Worm (Caenorhabditis elegans): Measurements from ENCODE around the gene R08A2.9.

R08A2.9 gene

ce11 chrV:14688097-14688912 is 19.8 kb upstream of the R08A2.9 start, which contains the start of gene C47E8.11 (continued):
- peak; percentile 66 for TF ChIP-seq mcd-1 (GFP tag; IDR thresholded peaks at IDR 0.05)
- peak in 1 of 2 experiments; percentile 60 for TF ChIP-seq let-607 (tag; optimal IDR thresholded peaks at IDR 0.05)
- no peak for TF ChIP-seq aptf-2 (GFP tag; conservative IDR thresholded peaks at IDR 0.05)
- TF ChIP-seq gei-17 (GFP tag; optimal IDR thresholded peaks at IDR 0.05), result peak; percentile 42
- TF ChIP-seq lsy-27 (tag; optimal IDR thresholded peaks at IDR 0.05; ENCODE audit: borderline replicate concordance, insufficient read depth), result no peak
- TF ChIP-seq F23B12.7 (tag; optimal IDR thresholded peaks at IDR 0.05; ENCODE audit: insufficient read depth), result peak; percentile 44
- TF ChIP-seq lag-1 (GFP tag; IDR thresholded peaks at IDR 0.05), result peak; percentile 6; the same call in 1 of the 2 replicates
- no peak for TF ChIP-seq rec-8 (tag; optimal IDR thresholded peaks at IDR 0.05)
- no peak for TF ChIP-seq hlh-12 (tag; optimal IDR thresholded peaks at IDR 0.05)
- TF ChIP-seq madf-10 (tag; optimal IDR thresholded peaks at IDR 0.05), result peak; percentile 60
- peak in 1 of 3 experiments; percentile 62 for TF ChIP-seq lin-35 (GFP tag; optimal IDR thresholded peaks at IDR 0.05)
- no peak for TF ChIP-seq F39B2.1 (GFP tag; IDR thresholded peaks at IDR 0.05)
- TF ChIP-seq ztf-18 (tag; optimal IDR thresholded peaks at IDR 0.05), result peak; percentile 43
- TF ChIP-seq ccch-3 (GFP tag; optimal IDR thresholded peaks at IDR 0.05), result no peak
- TF ChIP-seq dox-1 (GFP tag; IDR thresholded peaks at IDR 0.05), result peak; percentile 76
- peak; percentile 46 for TF ChIP-seq unc-130 (GFP tag; optimal IDR thresholded peaks at IDR 0.05)
- TF ChIP-seq ceh-79 (tag; optimal IDR thresholded peaks at IDR 0.05), result peak; percentile 80
- peak; percentile 88 for TF ChIP-seq snpc-3.4 (tag; optimal IDR thresholded peaks at IDR 0.05)
- TF ChIP-seq B0336.3 (GFP tag; IDR thresholded peaks at IDR 0.05), result peak; percentile 86
- TF ChIP-seq hsf-1 (GFP tag; IDR thresholded peaks at IDR 0.05), result peak; percentile 85
- TF ChIP-seq sdz-38 (tag; optimal IDR thresholded peaks at IDR 0.05), result no peak
- TF ChIP-seq atf-7 (tag; optimal IDR thresholded peaks at IDR 0.05), result peak; percentile 34
- TF ChIP-seq ekl-4 (GFP tag; IDR thresholded peaks at IDR 0.05), result peak; percentile 77; the same call in 1 of the 2 replicates
- peak; percentile 32 for TF ChIP-seq nhr-80 (tag; optimal IDR thresholded peaks at IDR 0.05)
- TF ChIP-seq die-1 (tag; optimal IDR thresholded peaks at IDR 0.05), result peak; percentile 40
- peak; percentile 48 for TF ChIP-seq F52B5.7 (tag; optimal IDR thresholded peaks at IDR 0.05)
- peak; percentile 30 for TF ChIP-seq rcor-1 (GFP tag; IDR thresholded peaks at IDR 0.05)
- peak; percentile 16 for TF ChIP-seq sptf-2 (GFP tag; optimal IDR thresholded peaks at IDR 0.05)
- TF ChIP-seq xnd-1 (tag; optimal IDR thresholded peaks at IDR 0.05), result peak; percentile 23
- peak; percentile 64 for TF ChIP-seq lin-54 (GFP tag; optimal IDR thresholded peaks at IDR 0.05)
- no peak for TF ChIP-seq dpff-1 (tag; optimal IDR thresholded peaks at IDR 0.05)

ce11 chrV:14689060-14689750 is 18.9 kb upstream of the R08A2.9 start, which contains the start of gene gasr-8:
gasr-8 (plus strand) TSS chrV:14689110.
- TF ChIP-seq let-607 (tag; optimal IDR thresholded peaks at IDR 0.05) (no peak), madf-3 (GFP tag; IDR thresholded peaks at IDR 0.05) (0 out of 2 replicates have a peak, but pooled peaks have one; percentile 4), xnd-1 (tag; optimal IDR thresholded peaks at IDR 0.05) (peak; percentile 64), hsf-1 (GFP tag; IDR thresholded peaks at IDR 0.05) (peak; percentile 73), madf-10 (tag; optimal IDR thresholded peaks at IDR 0.05) (peak; percentile 28), lin-26 (GFP tag; IDR thresholded peaks at IDR 0.05) (peak; percentile 80), nhr-120 (GFP tag; IDR thresholded peaks at IDR 0.05) (no peak), ztf-3 (GFP tag; optimal IDR thresholded peaks at IDR 0.05) (no peak), D2030.7 (GFP tag; IDR thresholded peaks at IDR 0.05) (peak; percentile 63), ekl-4 (GFP tag; IDR thresholded peaks at IDR 0.05) (peak; percentile 23; the same call in 1 of the 2 replicates), ZK185.1 (tag; optimal IDR thresholded peaks at IDR 0.05; ENCODE audit: poor library complexity, severe bottlenecking) (peak; percentile 45), pha-4 (tag; optimal IDR thresholded peaks at IDR 0.05) (no peak), Y56A3A.18 (GFP tag; IDR thresholded peaks at IDR 0.05) (no peak), rec-8 (tag; optimal IDR thresholded peaks at IDR 0.05) (peak; percentile 1 to 50), nhr-90 (tag; optimal IDR thresholded peaks at IDR 0.05) (peak; percentile 32), F55B11.4 (tag; optimal IDR thresholded peaks at IDR 0.05; ENCODE audit: borderline replicate concordance, insufficient read depth) (no peak), athp-1 (tag; optimal IDR thresholded peaks at IDR 0.05) (no peak), ama-1 (optimal IDR thresholded peaks at IDR 0.05) (no peak), ama-1 (GFP tag; optimal IDR thresholded peaks at IDR 0.05) (peak in 1 of 2 experiments; percentile 51), akir-1 (GFP tag; optimal IDR thresholded peaks at IDR 0.05) (no peak)
